Worm (Caenorhabditis elegans): Measurements from ENCODE around the gene vha-4.

The vha-4 gene

ce11 chrII:7850575-7850974 is 28.5 kb downstream of the vha-4 start:
- no peak for TF ChIP-seq unc-62 (GFP tag; optimal IDR thresholded peaks at IDR 0.05)
- TF ChIP-seq C34B4.2 (tag; optimal IDR thresholded peaks at IDR 0.05), result no peak
- peak; percentile 59 for TF ChIP-seq lin-14 (GFP tag; optimal IDR thresholded peaks at IDR 0.05)
- TF ChIP-seq aha-1 (tag; optimal IDR thresholded peaks at IDR 0.05), result no peak
- TF ChIP-seq zip-4 (GFP tag; optimal IDR thresholded peaks at IDR 0.05), result no peak
- no peak for TF ChIP-seq elt-3 (tag; optimal IDR thresholded peaks at IDR 0.05)
- no peak for TF ChIP-seq pag-3 (tag; optimal IDR thresholded peaks at IDR 0.05; ENCODE audit: borderline replicate concordance, insufficient read depth)
- no peak for TF ChIP-seq efl-1 (optimal IDR thresholded peaks at IDR 0.05)
- peak in 1 of 2 experiments; percentile 42 for TF ChIP-seq efl-1 (GFP tag; optimal IDR thresholded peaks at IDR 0.05 in 1 of 2)
- TF ChIP-seq lsy-2 (tag; optimal IDR thresholded peaks at IDR 0.05), result peak in 1 of 2 experiments; percentile 24
- no peak for TF ChIP-seq hlh-17 (GFP tag; optimal IDR thresholded peaks at IDR 0.05; ENCODE audit: borderline replicate concordance)
- no peak for TF ChIP-seq snu-23 (GFP tag; optimal IDR thresholded peaks at IDR 0.05)
- peak; percentile 28 for TF ChIP-seq rnt-1 (tag; optimal IDR thresholded peaks at IDR 0.05)
- peak; percentile 78 for TF ChIP-seq blmp-1 (tag; optimal IDR thresholded peaks at IDR 0.05)
- no peak for TF ChIP-seq F16B12.6 (tag; optimal IDR thresholded peaks at IDR 0.05)
- TF ChIP-seq efl-3 (GFP tag; optimal IDR thresholded peaks at IDR 0.05), result no peak
- no peak for TF ChIP-seq vab-15 (tag; optimal IDR thresholded peaks at IDR 0.05)
- TF ChIP-seq pqm-1 (tag; optimal IDR thresholded peaks at IDR 0.05), result no peak

- TF ChIP-seq efl-1 (optimal IDR thresholded peaks at IDR 0.05) (no peak), efl-1 (GFP tag; optimal IDR thresholded peaks at IDR 0.05 in 1 of 2) (no peak), lir-3 (tag; optimal IDR thresholded peaks at IDR 0.05; ENCODE audit: poor library complexity) (no peak), nhr-237 (tag; optimal IDR thresholded peaks at IDR 0.05) (no peak), egl-27 (tag; optimal IDR thresholded peaks at IDR 0.05) (no peak), nhr-76 (tag; optimal IDR thresholded peaks at IDR 0.05) (no peak), nhr-19 (GFP tag; conservative IDR thresholded peaks at IDR 0.05) (no peak), aha-1 (tag; optimal IDR thresholded peaks at IDR 0.05) (no peak), fos-1 (tag; optimal IDR thresholded peaks at IDR 0.05) (no peak), C16A3.4 (tag; optimal IDR thresholded peaks at IDR 0.05) (no peak), swsn-7 (tag; optimal IDR thresholded peaks at IDR 0.05) (no peak), skn-1 (tag; optimal IDR thresholded peaks at IDR 0.05) (no peak), alr-1 (tag; optimal IDR thresholded peaks at IDR 0.05; ENCODE audit: borderline replicate concordance) (no peak), mdl-1 (tag; optimal IDR thresholded peaks at IDR 0.05) (no peak), lin-13 (GFP tag; optimal IDR thresholded peaks at IDR 0.05) (no peak), ztf-11 (tag; optimal IDR thresholded peaks at IDR 0.05) (no peak), ceh-90 (tag; optimal IDR thresholded peaks at IDR 0.05) (no peak), rnt-1 (tag; optimal IDR thresholded peaks at IDR 0.05) (no peak), elt-2 (tag; optimal IDR thresholded peaks at IDR 0.05) (no peak), sptf-1 (tag; optimal IDR thresholded peaks at IDR 0.05) (no peak), nhr-20 (tag; optimal IDR thresholded peaks at IDR 0.05) (no peak)
These were observed 29.4 kb downstream of the vha-4 start, which contains the start of gene acr-7 for ce11 chrII:7849697-7850096. Gene acr-7 (minus strand): TSS chrII:7849797.

ce11 chrII:7845571-7846236 is 33.4 kb downstream of the vha-4 start, which contains the start of gene T09A5.4:
Gene T09A5.4 (plus strand): TSS chrII:7846186.
- TF ChIP-seq Y116A8C.19 (tag; optimal IDR thresholded peaks at IDR 0.05; ENCODE audit: borderline replicate concordance), result no peak
- no peak for TF ChIP-seq lin-39 (tag; optimal IDR thresholded peaks at IDR 0.05)
- no peak for TF ChIP-seq nhr-19 (GFP tag; conservative IDR thresholded peaks at IDR 0.05)
- no peak for TF ChIP-seq unc-30 (tag; optimal IDR thresholded peaks at IDR 0.05)
- TF ChIP-seq zip-4 (GFP tag; optimal IDR thresholded peaks at IDR 0.05), result no peak
- no peak for TF ChIP-seq unc-98 (GFP tag; IDR thresholded peaks at IDR 0.05)
- TF ChIP-seq nhr-77 (tag; optimal IDR thresholded peaks at IDR 0.05), result peak; percentile 7
- TF ChIP-seq lin-14 (GFP tag; optimal IDR thresholded peaks at IDR 0.05), result peak; percentile 14
- TF ChIP-seq dpl-1 (GFP tag; optimal IDR thresholded peaks at IDR 0.05), result peak in 1 of 3 experiments; percentile 18
- no peak for TF ChIP-seq snu-23 (GFP tag; optimal IDR thresholded peaks at IDR 0.05)
- no peak for TF ChIP-seq tlp-1 (tag; optimal IDR thresholded peaks at IDR 0.05)
- TF ChIP-seq aly-2 (tag; optimal IDR thresholded peaks at IDR 0.05), result no peak
- TF ChIP-seq jun-1 (tag; optimal IDR thresholded peaks at IDR 0.05), result no peak
- no peak for TF ChIP-seq nhr-11 (tag; optimal IDR thresholded peaks at IDR 0.05)
- peak in 1 of 2 experiments; percentile 32 for TF ChIP-seq lsy-2 (tag; optimal IDR thresholded peaks at IDR 0.05)
- TF ChIP-seq hpl-2 (GFP tag; optimal IDR thresholded peaks at IDR 0.05), result no peak
- peak in 1 of 2 experiments; percentile 10 for TF ChIP-seq efl-1 (optimal IDR thresholded peaks at IDR 0.05)
- TF ChIP-seq efl-1 (GFP tag; optimal IDR thresholded peaks at IDR 0.05 in 1 of 2), result no peak
- TF ChIP-seq fos-1 (tag; optimal IDR thresholded peaks at IDR 0.05), result no peak
- no peak for TF ChIP-seq dsc-1 (tag; optimal IDR thresholded peaks at IDR 0.05)
- TF ChIP-seq egl-13 (tag; optimal IDR thresholded peaks at IDR 0.05), result no peak
- no peak for TF ChIP-seq fkh-8 (tag; optimal IDR thresholded peaks at IDR 0.05)
